Worm (Caenorhabditis elegans) whole organism, L4 larva: Measurements from ENCODE around the gene C53A5.17.

Experiments used
- R02D3.7 ChIP-seq: fragments of 150-350 bp; sonication (generic microtip); optimal IDR thresholded peaks from 3 replicates; lab custom pipeline; 2014; ENCODE audit warnings: missing biosample characterization, missing genetic modification characterization
- T26A8.4 ChIP-seq: fragments of 200-800 bp; sonication (Bioruptor generic); IDR thresholded peaks from 2 replicates; pipeline ENCODE4 v1.3.6; 2022; ENCODE audit warnings: missing genetic modification characterization, missing compliant biosample characterization
- Y5F2A.4 ChIP-seq: fragments of 200-800 bp; sonication (Bioruptor generic); optimal IDR thresholded peaks from 2 replicates; lab custom pipeline; 2018; ENCODE audit warnings: mild to moderate bottlenecking, missing genetic modification characterization, missing compliant biosample characterization
- Y75B8A.6 ChIP-seq: fragments of 200-800 bp; sonication (Bioruptor generic); IDR thresholded peaks from 2 replicates; pipeline ENCODE4 v1.3.6; 2022; ENCODE audit warnings: missing genetic modification reagents, missing genetic modification characterization, missing compliant biosample characterization
- ZK337.2 ChIP-seq: fragments of 200-800 bp; sonication (Bioruptor generic); IDR thresholded peaks from 2 replicates; pipeline ENCODE4 v1.3.6; 2022; ENCODE audit warnings: missing genetic modification reagents, missing genetic modification characterization, missing compliant biosample characterization
- aha-1 ChIP-seq: fragments of 150-350 bp; peaks from one replicate; lab custom pipeline; 2014; ENCODE audit warnings: missing biosample characterization, missing genetic modification characterization
- arid-1 ChIP-seq: fragments of 200-800 bp; sonication (Bioruptor generic); conservative IDR thresholded peaks from 2 replicates; pipeline ENCODE4 v1.3.6; 2022; ENCODE audit warnings: missing genetic modification reagents, missing genetic modification characterization, missing compliant biosample characterization
- attf-4 ChIP-seq: sonication (generic microtip); optimal IDR thresholded peaks from 3 replicates; lab custom pipeline; 2017; ENCODE audit warnings: missing biosample characterization, missing genetic modification characterization
- ceh-20 ChIP-seq: fragments of 200-800 bp; sonication (Bioruptor generic); IDR thresholded peaks from 2 replicates; pipeline ENCODE4 v1.3.6; 2022; ENCODE audit warnings: missing genetic modification reagents, missing genetic modification characterization, missing compliant biosample characterization
- ceh-28 ChIP-seq: fragments of 150-350 bp; optimal IDR thresholded peaks from 2 replicates; lab custom pipeline; 2014; ENCODE audit warnings: missing biosample characterization, missing genetic modification reagents, missing genetic modification characterization
- ceh-62 ChIP-seq: sonication (generic microtip); optimal IDR thresholded peaks from 2 replicates; lab custom pipeline; 2017; ENCODE audit warnings: missing biosample characterization, missing genetic modification characterization
- ceh-82 ChIP-seq: sonication (generic microtip); optimal IDR thresholded peaks from 2 replicates; lab custom pipeline; 2017; ENCODE audit warnings: missing biosample characterization, missing genetic modification characterization
- ces-1 ChIP-seq: fragments of 150-350 bp; sonication (generic microtip); optimal IDR thresholded peaks from 4 replicates; lab custom pipeline; 2014; ENCODE audit warnings: missing biosample characterization, missing genetic modification reagents, missing genetic modification characterization
- cey-2 ChIP-seq: sonication (generic microtip); optimal IDR thresholded peaks from 3 replicates; lab custom pipeline; 2017; ENCODE audit warnings: missing genetic modification characterization, mild to moderate bottlenecking, missing compliant biosample characterization, antibody characterized with exemption, borderline replicate concordance; ENCODE audit not compliant: insufficient read depth
- daf-19 ChIP-seq: fragments of 200-800 bp; sonication (Bioruptor generic); conservative IDR thresholded peaks from 2 replicates; pipeline ENCODE4 v1.3.6; 2022; ENCODE audit warnings: missing genetic modification characterization, missing compliant biosample characterization
- dpl-1 ChIP-seq: fragments of 150-350 bp; optimal IDR thresholded peaks from 2 replicates; lab custom pipeline; 2014; ENCODE audit warnings: missing biosample characterization, missing genetic modification reagents, missing genetic modification characterization
- duxl-1 ChIP-seq: sonication (generic microtip); optimal IDR thresholded peaks from 2 replicates; lab custom pipeline; 2016; ENCODE audit warnings: mild to moderate bottlenecking, missing genetic modification characterization, moderate library complexity, missing compliant biosample characterization; ENCODE audit not compliant: poor library complexity
- dve-1 ChIP-seq: sonication (generic microtip); optimal IDR thresholded peaks from 2 replicates; lab custom pipeline; 2017; ENCODE audit warnings: antibody characterized with exemption, mild to moderate bottlenecking, missing genetic modification characterization, missing compliant biosample characterization; ENCODE audit not compliant: insufficient read depth
- egl-27 ChIP-seq: sonication (generic microtip); optimal IDR thresholded peaks from 3 replicates; lab custom pipeline; 2017; ENCODE audit warnings: missing biosample characterization, missing genetic modification reagents, missing genetic modification characterization
- fkh-10 ChIP-seq: fragments of 150-350 bp; optimal IDR thresholded peaks from 2 replicates; lab custom pipeline; 2014; ENCODE audit warnings: missing biosample characterization, missing genetic modification reagents, missing genetic modification characterization
- hlh-30 ChIP-seq: sonication (generic microtip); optimal IDR thresholded peaks from 2 replicates; lab custom pipeline; 2017; ENCODE audit warnings: antibody characterized with exemption, mild to moderate bottlenecking, missing genetic modification characterization, missing compliant biosample characterization; ENCODE audit not compliant: insufficient read depth
- lin-15B ChIP-seq: fragments of 150-350 bp; sonication (generic microtip); optimal IDR thresholded peaks from 3 replicates; lab custom pipeline; 2014; ENCODE audit warnings: missing biosample characterization, missing genetic modification characterization
- lir-3 ChIP-seq: sonication (generic microtip); optimal IDR thresholded peaks from 2 replicates; lab custom pipeline; 2016; ENCODE audit warnings: mild to moderate bottlenecking, missing genetic modification characterization, missing compliant biosample characterization
- lsy-2 ChIP-seq, 2 experiments: fragments of 150-350 bp in 1 of 2; sonication (generic microtip) in 1 of 2; optimal IDR thresholded peaks; 2 replicates each; lab custom pipeline; 2014 to 2017; ENCODE audit warnings: missing biosample characterization in 2 of 2, missing genetic modification characterization in 2 of 2
- madf-5 ChIP-seq, 2 experiments: fragments of 200-800 bp; sonication (Bioruptor generic); IDR thresholded peaks; 2 replicates each; pipeline ENCODE4 v1.3.6; 2022; ENCODE audit warnings: missing compliant biosample characterization in 2 of 2, missing genetic modification characterization in 2 of 2
- mdt-29 ChIP-seq: fragments of 200-800 bp; sonication (Bioruptor generic); IDR thresholded peaks from 2 replicates; pipeline ENCODE4 v1.3.6; 2022; ENCODE audit warnings: missing genetic modification reagents, missing genetic modification characterization, missing compliant biosample characterization
- nhr-102 ChIP-seq: sonication (generic microtip); optimal IDR thresholded peaks from 2 replicates; lab custom pipeline; 2016; ENCODE audit warnings: mild to moderate bottlenecking, missing genetic modification characterization, moderate library complexity, missing compliant biosample characterization
- nhr-111 ChIP-seq: fragments of 200-800 bp; sonication (Bioruptor generic); optimal IDR thresholded peaks from 2 replicates; lab custom pipeline; 2018; ENCODE audit warnings: mild to moderate bottlenecking, missing genetic modification characterization, missing compliant biosample characterization
- nhr-237 ChIP-seq: sonication (generic microtip); optimal IDR thresholded peaks from 2 replicates; lab custom pipeline; 2017; ENCODE audit warnings: missing biosample characterization, missing genetic modification characterization
- nhr-28 ChIP-seq: fragments of 150-350 bp; optimal IDR thresholded peaks from 2 replicates; lab custom pipeline; 2014; ENCODE audit warnings: missing biosample characterization, missing genetic modification characterization
- nhr-41 ChIP-seq: fragments of 200-800 bp; sonication (Bioruptor generic); IDR thresholded peaks from 2 replicates; pipeline ENCODE4 v1.3.6; 2022; ENCODE audit warnings: missing genetic modification reagents, missing genetic modification characterization, missing compliant biosample characterization
- nhr-42 ChIP-seq: fragments of 200-800 bp; sonication (Bioruptor generic); IDR thresholded peaks from 2 replicates; pipeline ENCODE4 v1.3.6; 2022; ENCODE audit warnings: missing genetic modification characterization, missing compliant biosample characterization
- nhr-48 ChIP-seq: sonication (generic microtip); optimal IDR thresholded peaks from 2 replicates; lab custom pipeline; 2016; ENCODE audit warnings: mild to moderate bottlenecking, missing genetic modification characterization, missing compliant biosample characterization
- nhr-6 ChIP-seq: fragments of 150-350 bp; optimal IDR thresholded peaks from 2 replicates; lab custom pipeline; 2014; ENCODE audit warnings: missing biosample characterization, missing genetic modification characterization
- pha-4 ChIP-seq, 2 experiments: fragments of 150-350 bp in 1 of 2; fragments of 200-800 bp in 1 of 2; sonication (Bioruptor generic) in 1 of 2; IDR thresholded peaks in 1 of 2; optimal IDR thresholded peaks in 1 of 2; 2 replicates each; pipeline versions ENCODE4 v1.3.6 to Lab custom; 2014 to 2022; ENCODE audit warnings: missing genetic modification characterization in 2 of 2, missing genetic modification reagents in 2 of 2, missing biosample characterization in 1 of 2, missing compliant biosample characterization in 1 of 2
- pqm-1 ChIP-seq: sonication (generic microtip); optimal IDR thresholded peaks from 2 replicates; lab custom pipeline; 2017; ENCODE audit warnings: missing biosample characterization, missing genetic modification characterization
- rbr-2 ChIP-seq: sonication (generic microtip); optimal IDR thresholded peaks from 2 replicates; lab custom pipeline; 2016; ENCODE audit warnings: missing genotype, missing genetic modification characterization, missing compliant biosample characterization
- set-16 ChIP-seq: fragments of 200-800 bp; sonication (Bioruptor generic); IDR thresholded peaks from 2 replicates; pipeline ENCODE4 v1.3.6; 2022; ENCODE audit warnings: missing genetic modification reagents, missing genetic modification characterization, missing compliant biosample characterization
- snpc-1.2 ChIP-seq: fragments of 200-800 bp; sonication (Bioruptor generic); IDR thresholded peaks from 2 replicates; pipeline ENCODE4 v1.3.6; 2022; ENCODE audit warnings: missing genetic modification reagents, missing genetic modification characterization, missing compliant biosample characterization
- snpc-4 ChIP-seq: fragments of 150-350 bp; optimal IDR thresholded peaks from 2 replicates; lab custom pipeline; 2014; ENCODE audit warnings: missing biosample characterization, missing genetic modification characterization
- spr-1 ChIP-seq: sonication (generic microtip); optimal IDR thresholded peaks from 2 replicates; lab custom pipeline; 2016; ENCODE audit warnings: mild to moderate bottlenecking, missing genetic modification characterization, missing compliant biosample characterization
- spr-3 ChIP-seq: fragments of 200-800 bp; sonication (Bioruptor generic); optimal IDR thresholded peaks from 2 replicates; lab custom pipeline; 2018; ENCODE audit warnings: mild to moderate bottlenecking, missing genetic modification characterization, missing compliant biosample characterization
- unc-130 ChIP-seq: sonication (generic microtip); optimal IDR thresholded peaks from 2 replicates; lab custom pipeline; 2016; ENCODE audit warnings: missing genetic modification reagents, missing genetic modification characterization, missing compliant biosample characterization
- vab-7 ChIP-seq: fragments of 200-800 bp; sonication (Bioruptor generic); IDR thresholded peaks from 2 replicates; pipeline ENCODE4 v1.3.6; 2022; ENCODE audit warnings: missing genetic modification reagents, missing genetic modification characterization, missing compliant biosample characterization
- zag-1 ChIP-seq: fragments of 150-350 bp; optimal IDR thresholded peaks from 2 replicates; lab custom pipeline; 2014; ENCODE audit warnings: missing biosample characterization, missing genetic modification characterization
- zip-2 ChIP-seq: fragments of 150-350 bp; optimal IDR thresholded peaks from 2 replicates; lab custom pipeline; 2014; ENCODE audit warnings: missing biosample characterization, missing genetic modification characterization
- ztf-11 ChIP-seq: fragments of 150-350 bp; optimal IDR thresholded peaks from 2 replicates; lab custom pipeline; 2014; ENCODE audit warnings: missing biosample characterization, missing genetic modification characterization
- ztf-7 ChIP-seq: fragments of 150-350 bp; optimal IDR thresholded peaks from 2 replicates; lab custom pipeline; 2014; ENCODE audit warnings: missing biosample characterization, missing genetic modification characterization

Gene C53A5.17

DNA sequence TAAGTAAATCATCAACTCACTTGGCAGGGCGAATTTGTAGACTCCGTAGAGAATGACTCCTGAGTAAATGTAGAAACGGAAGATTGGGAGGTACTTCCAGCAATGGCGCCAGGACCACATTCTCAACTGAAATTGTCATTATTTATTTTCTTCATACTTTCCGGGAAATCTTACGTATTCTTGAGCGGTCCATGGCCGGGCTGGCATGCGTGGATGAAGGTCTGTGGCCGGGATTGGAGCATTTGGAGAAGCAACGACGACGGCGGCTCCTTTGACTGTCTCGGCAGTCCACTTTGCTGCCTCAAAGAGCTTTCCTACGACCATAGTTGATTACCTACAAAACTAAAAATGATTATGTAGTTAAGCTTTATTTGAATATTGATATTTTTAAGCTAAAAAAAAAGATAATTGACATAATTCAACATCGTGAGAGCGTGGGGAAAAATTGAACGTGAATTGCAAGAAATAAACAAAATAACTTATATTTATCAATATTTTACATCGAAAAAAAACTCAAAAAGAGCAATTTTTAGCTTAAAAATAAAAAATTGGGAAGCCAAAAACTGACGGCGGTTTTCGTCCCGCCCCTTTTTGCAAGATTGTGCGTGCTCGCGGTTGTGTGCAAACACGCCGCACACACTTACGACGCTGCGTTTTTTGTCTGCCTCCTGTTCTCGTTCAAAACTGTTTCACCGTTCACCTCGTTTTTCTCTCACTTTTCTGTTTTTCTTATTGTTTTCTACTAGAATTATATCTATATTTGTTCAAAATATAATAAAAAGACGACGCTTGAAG, 3.1 kb upstream of the C53A5.17 start, which contains the start of gene ril-1 (continued):
- no peak for TF ChIP-seq ZK337.2 (GFP tag; lab: Robert Waterston, UW)
- no peak for TF ChIP-seq spr-1 (tag; lab: Kevin White, UChicago)
- TF ChIP-seq aha-1 (tag; lab: Kevin White, UChicago), result peak; percentile 77
- TF ChIP-seq ceh-62, result no peak
- TF ChIP-seq R02D3.7 (tag; lab: Kevin White, UChicago), result no peak
- TF ChIP-seq ceh-28 (tag; lab: Kevin White, UChicago), result no peak
- TF ChIP-seq zag-1, result no peak
- no peak for TF ChIP-seq lir-3 (tag; lab: Kevin White, UChicago)
- TF ChIP-seq nhr-6, result peak; percentile 89
- peak; percentile 41 for TF ChIP-seq rbr-2 (tag; lab: Kevin White, UChicago)
- no peak for TF ChIP-seq ceh-20
- no peak for TF ChIP-seq snpc-4 (tag; lab: Kevin White, UChicago)
- no peak for TF ChIP-seq ces-1 (GFP tag; lab: Kevin White, UChicago)
- TF ChIP-seq zip-2 (tag; lab: Kevin White, UChicago), result no peak
- TF ChIP-seq egl-27, result no peak
- peak; percentile 53 for TF ChIP-seq dpl-1 (GFP tag; lab: Kevin White, UChicago)
- peak; percentile 59 for TF ChIP-seq nhr-28
- no peak for TF ChIP-seq dve-1 (tag; lab: Kevin White, UChicago)
- no peak for TF ChIP-seq fkh-10 (GFP tag; lab: Kevin White, UChicago)
- no peak for TF ChIP-seq set-16 (GFP tag; lab: Robert Waterston, UW)
- no peak for TF ChIP-seq ceh-82 (tag; lab: Kevin White, UChicago)
- no peak for TF ChIP-seq arid-1
- no peak for TF ChIP-seq snpc-1.2
- no peak for TF ChIP-seq nhr-48 (tag; lab: Kevin White, UChicago)
- TF ChIP-seq madf-5 (GFP tag; IDR thresholded peaks at IDR 0.05; lab: Robert Waterston, UW), result no peak
- no peak for TF ChIP-seq cey-2
- no peak for TF ChIP-seq Y75B8A.6
- TF ChIP-seq Y5F2A.4 (GFP tag; lab: Kevin White, UChicago), result no peak
- TF ChIP-seq nhr-237, result no peak
- no peak for TF ChIP-seq duxl-1
- no peak for TF ChIP-seq mdt-29 (GFP tag; lab: Robert Waterston, UW)
- peak in 1 of 2 experiments; percentile 66 for TF ChIP-seq lsy-2 (tag; optimal IDR thresholded peaks at IDR 0.05; lab: Kevin White, UChicago)
- no peak for TF ChIP-seq unc-130 (GFP tag; lab: Kevin White, UChicago)
- no peak for TF ChIP-seq lin-15B (tag; lab: Kevin White, UChicago)
- no peak for TF ChIP-seq nhr-111 (GFP tag; lab: Kevin White, UChicago)
- no peak for TF ChIP-seq nhr-42 (GFP tag; lab: Robert Waterston, UW)
- TF ChIP-seq attf-4 (tag; lab: Kevin White, UChicago), result no peak
- no peak for TF ChIP-seq daf-19 (GFP tag; lab: Robert Waterston, UW)
- no peak for TF ChIP-seq spr-3

DNA sequence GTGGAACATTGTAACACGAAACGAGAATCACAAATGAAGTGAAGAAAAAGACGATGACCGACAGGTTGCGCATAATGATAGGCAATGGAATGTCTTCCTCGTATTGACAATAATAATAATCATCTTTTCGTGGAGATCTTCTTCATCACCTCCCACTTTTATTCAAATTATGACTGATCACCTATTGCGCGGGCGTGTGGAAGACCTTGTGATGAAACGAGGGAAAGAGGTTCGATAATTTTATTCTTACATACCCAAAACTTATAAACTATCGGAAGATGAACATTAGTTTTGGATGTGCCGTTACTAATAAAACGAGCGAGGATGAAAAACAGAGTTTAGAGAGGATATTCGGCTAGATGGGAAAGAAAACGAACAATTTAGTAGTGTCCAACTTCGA, 2.2 kb upstream of the C53A5.17 start, which contains the start of gene C53A5.2:
C53A5.2 (minus strand) TSS at position 101 of the 400 bp plus-strand sequence.
- TF ChIP-seq hlh-30 (tag; lab: Kevin White, UChicago) (no peak), snpc-4 (tag; lab: Kevin White, UChicago) (no peak), spr-3 (no peak), spr-1 (tag; lab: Kevin White, UChicago) (no peak), vab-7 (GFP tag; lab: Robert Waterston, UW) (no peak), pqm-1 (tag; lab: Kevin White, UChicago) (no peak), ces-1 (GFP tag; lab: Kevin White, UChicago) (no peak), pha-4 (GFP tag; IDR thresholded peaks at IDR 0.05; lab: Robert Waterston, UW) (no peak), pha-4 (tag; optimal IDR thresholded peaks at IDR 0.05; lab: Kevin White, UChicago) (no peak), nhr-102 (no peak), T26A8.4 (no peak), nhr-41 (no peak), Y75B8A.6 (no peak), ztf-7 (no peak), fkh-10 (GFP tag; lab: Kevin White, UChicago) (no peak), ztf-11 (tag; lab: Kevin White, UChicago) (no peak)
